Fruit fly (Drosophila melanogaster) whole organism, prepupa: ENCODE results near the gene Mrp4.

ENCODE experiments used
- CG34406 ChIP-seq: fragments of 200-800 bp; sonication (Bioruptor generic); optimal IDR thresholded peaks from 3 replicates; lab custom pipeline; 2016; ENCODE audit warnings: missing biosample characterization, missing genetic modification characterization
- CG9139 ChIP-seq: fragments of 200-800 bp; sonication (Bioruptor generic); optimal IDR thresholded peaks from 3 replicates; lab custom pipeline; 2017; ENCODE audit warnings: missing biosample characterization, mild to moderate bottlenecking, missing genetic modification characterization
- Ets96B ChIP-seq: fragments of 200-800 bp; optimal IDR thresholded peaks from 2 replicates; lab custom pipeline; 2019; ENCODE audit warnings: missing biosample characterization, mild to moderate bottlenecking, missing genetic modification characterization, moderate library complexity
- esn ChIP-seq: fragments of 200-800 bp; sonication (Bioruptor generic); optimal IDR thresholded peaks from 2 replicates; lab custom pipeline; 2016; ENCODE audit warnings: missing biosample characterization, mild to moderate bottlenecking, missing genetic modification characterization, moderate library complexity
- fd85E ChIP-seq: fragments of 200-800 bp; sonication (Bioruptor generic); optimal IDR thresholded peaks from 3 replicates; lab custom pipeline; 2016; ENCODE audit warnings: missing biosample characterization, missing genetic modification characterization

- TF ChIP-seq fd85E (GFP tag; lab: Kevin White, UChicago) = no peak
- no peak for TF ChIP-seq esn (GFP tag; lab: Kevin White, UChicago)
- no peak for TF ChIP-seq CG9139 (GFP tag; lab: Kevin White, UChicago)
- no peak for TF ChIP-seq CG34406 (GFP tag; lab: Kevin White, UChicago)
- TF ChIP-seq Ets96B (tag; lab: Kevin White, UChicago) = no peak
Measured at dm6 chr3R:11542899-11543619, 26.0 kb upstream of the Mrp4 start, which contains the start of gene dpr4.
